Worm (Caenorhabditis elegans) whole organism, L4 larva: ENCODE data around the gene pot-3.

Experiments used
- attf-4 ChIP-seq: sonication (generic microtip); optimal IDR thresholded peaks from 3 replicates; lab custom pipeline; 2017; ENCODE audit warnings: missing biosample characterization, missing genetic modification characterization
- ceh-20 ChIP-seq: fragments of 200-800 bp; sonication (Bioruptor generic); IDR thresholded peaks from 2 replicates; pipeline ENCODE4 v1.3.6; 2022; ENCODE audit warnings: missing genetic modification reagents, missing genetic modification characterization, missing compliant biosample characterization
- lin-38 ChIP-seq: fragments of 200-800 bp; sonication (Bioruptor generic); IDR thresholded peaks from 2 replicates; pipeline ENCODE4 v1.3.6; 2022; ENCODE audit warnings: missing genetic modification reagents, missing genetic modification characterization, missing compliant biosample characterization
- nhr-237 ChIP-seq: sonication (generic microtip); optimal IDR thresholded peaks from 2 replicates; lab custom pipeline; 2017; ENCODE audit warnings: missing biosample characterization, missing genetic modification characterization
- nhr-28 ChIP-seq: fragments of 150-350 bp; optimal IDR thresholded peaks from 2 replicates; lab custom pipeline; 2014; ENCODE audit warnings: missing biosample characterization, missing genetic modification characterization
- pha-4 ChIP-seq, 2 experiments: fragments of 150-350 bp in 1 of 2; fragments of 200-800 bp in 1 of 2; sonication (Bioruptor generic) in 1 of 2; IDR thresholded peaks in 1 of 2; optimal IDR thresholded peaks in 1 of 2; 2 replicates each; pipeline versions ENCODE4 v1.3.6 to Lab custom; 2014 to 2022; ENCODE audit warnings: missing genetic modification characterization in 2 of 2, missing genetic modification reagents in 2 of 2, missing biosample characterization in 1 of 2, missing compliant biosample characterization in 1 of 2
- unc-39 ChIP-seq: sonication (generic microtip); optimal IDR thresholded peaks from 2 replicates; lab custom pipeline; 2017; ENCODE audit warnings: missing biosample characterization, missing genetic modification characterization

DNA sequence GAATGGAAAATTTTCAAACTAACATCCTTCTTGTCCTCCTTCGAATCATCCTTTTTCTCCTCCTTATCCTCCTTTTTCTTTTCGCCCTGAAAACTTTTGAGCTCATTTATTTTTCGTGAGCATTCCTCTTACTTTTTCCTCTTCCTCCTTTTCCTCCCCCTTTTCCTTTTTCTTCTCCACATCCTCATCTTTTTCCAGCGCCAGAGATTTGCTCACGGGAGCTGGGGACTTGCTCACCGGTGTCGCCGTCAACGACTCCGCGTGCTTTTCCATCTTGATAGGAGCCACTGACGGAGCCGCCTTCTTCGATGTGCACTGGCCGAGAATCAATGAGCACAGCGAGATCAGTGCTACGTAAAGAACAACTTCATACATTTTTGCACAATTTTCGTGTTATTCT, 31.7 kb upstream of the pot-3 start, which contains the start of gene K08E3.2:
- no peak for TF ChIP-seq lin-38 (GFP tag; lab: Robert Waterston, UW)
- TF ChIP-seq nhr-28, result no peak
- 0 out of 2 replicates have a peak, but pooled peaks have one; percentile 47 for TF ChIP-seq pha-4 (GFP tag; IDR thresholded peaks at IDR 0.05; lab: Robert Waterston, UW)
- no peak for TF ChIP-seq pha-4 (tag; optimal IDR thresholded peaks at IDR 0.05; lab: Kevin White, UChicago)
- TF ChIP-seq ceh-20 (GFP tag; lab: Robert Waterston, UW), result no peak
- no peak for TF ChIP-seq attf-4 (tag; lab: Kevin White, UChicago)
- TF ChIP-seq unc-39 (tag; lab: Kevin White, UChicago), result no peak
- TF ChIP-seq nhr-237 (tag; lab: Kevin White, UChicago), result no peak
